Worm (Caenorhabditis elegans) whole organism, L2 larva: ENCODE data around the gene W03A5.2.

Source experiments
- F13H6.1 ChIP-seq: sonication (generic microtip); optimal IDR thresholded peaks from 2 replicates; lab custom pipeline; 2016; ENCODE audit warnings: missing genetic modification characterization, missing compliant biosample characterization
- Y55F3AM.14 ChIP-seq: fragments of 200-800 bp; sonication (Bioruptor generic); optimal IDR thresholded peaks from 2 replicates; lab custom pipeline; 2018; ENCODE audit warnings: mild to moderate bottlenecking, missing genetic modification characterization, missing compliant biosample characterization
- ZK546.5 ChIP-seq: sonication (generic microtip); optimal IDR thresholded peaks from 2 replicates; lab custom pipeline; 2017; ENCODE audit warnings: missing biosample characterization, missing genetic modification characterization
- aly-2 ChIP-seq: fragments of 150-350 bp; optimal IDR thresholded peaks from 2 replicates; lab custom pipeline; 2014; ENCODE audit warnings: missing biosample characterization, missing genetic modification characterization
- ama-1 ChIP-seq: fragments of 150-350 bp; optimal IDR thresholded peaks from 2 replicates; lab custom pipeline; 2018; ENCODE audit warnings: inconsistent platforms
- blmp-1 ChIP-seq: sonication (generic microtip); optimal IDR thresholded peaks from 2 replicates; lab custom pipeline; 2017; ENCODE audit warnings: missing genetic modification characterization, mild to moderate bottlenecking, missing compliant biosample characterization, antibody characterized with exemption, moderate library complexity; ENCODE audit not compliant: insufficient read depth
- ceh-16 ChIP-seq: fragments of 150-350 bp; optimal IDR thresholded peaks from 2 replicates; lab custom pipeline; 2014; ENCODE audit warnings: missing biosample characterization, missing genetic modification characterization
- ceh-82 ChIP-seq: fragments of 150-350 bp; optimal IDR thresholded peaks from 2 replicates; lab custom pipeline; 2014; ENCODE audit warnings: missing biosample characterization, missing genetic modification characterization
- crh-2 ChIP-seq: sonication (generic microtip); optimal IDR thresholded peaks from 2 replicates; lab custom pipeline; 2017; ENCODE audit warnings: missing biosample characterization, missing genetic modification characterization
- dmd-4 ChIP-seq: sonication (generic microtip); optimal IDR thresholded peaks from 2 replicates; lab custom pipeline; 2017; ENCODE audit warnings: missing biosample characterization, missing genetic modification characterization
- egl-27 ChIP-seq: sonication (generic microtip); optimal IDR thresholded peaks from 3 replicates; lab custom pipeline; 2017; ENCODE audit warnings: missing biosample characterization, missing genetic modification reagents, missing genetic modification characterization
- elt-1 ChIP-seq: fragments of 150-350 bp; optimal IDR thresholded peaks from 2 replicates; lab custom pipeline; 2014; ENCODE audit warnings: missing biosample characterization, missing genetic modification characterization
- elt-3 ChIP-seq: sonication (generic microtip); optimal IDR thresholded peaks from 2 replicates; lab custom pipeline; 2017; ENCODE audit warnings: missing biosample characterization, missing genetic modification characterization
- fos-1 ChIP-seq: fragments of 150-350 bp; optimal IDR thresholded peaks from 2 replicates; lab custom pipeline; 2014; ENCODE audit warnings: missing biosample characterization, missing genetic modification characterization
- gmeb-1 ChIP-seq: fragments of 150-350 bp; optimal IDR thresholded peaks from 2 replicates; lab custom pipeline; 2014; ENCODE audit warnings: missing biosample characterization, missing genetic modification characterization
- lin-11 ChIP-seq: fragments of 150-350 bp; sonication (generic microtip); optimal IDR thresholded peaks from 2 replicates; lab custom pipeline; 2014; ENCODE audit warnings: missing biosample characterization, missing genetic modification characterization, inconsistent platforms, mixed read lengths
- lin-13 ChIP-seq: fragments of 150-350 bp; optimal IDR thresholded peaks from 2 replicates; lab custom pipeline; 2014; ENCODE audit warnings: missing biosample characterization, missing genetic modification reagents, missing genetic modification characterization
- lsy-2 ChIP-seq, 2 experiments: fragments of 150-350 bp in 1 of 2; sonication (generic microtip) in 1 of 2; optimal IDR thresholded peaks; 2 replicates each; lab custom pipeline; 2014 to 2017; ENCODE audit warnings: missing biosample characterization in 2 of 2, missing genetic modification characterization in 2 of 2
- mab-5 ChIP-seq: fragments of 150-350 bp; optimal IDR thresholded peaks from 2 replicates; lab custom pipeline; 2014; ENCODE audit warnings: missing biosample characterization, missing genetic modification characterization
- mdl-1 ChIP-seq, 2 experiments: fragments of 150-350 bp in 1 of 2; sonication (generic microtip) in 1 of 2; optimal IDR thresholded peaks; 2 replicates each; lab custom pipeline; 2017; ENCODE audit warnings: missing biosample characterization in 2 of 2, missing genetic modification characterization in 2 of 2
- nhr-10 ChIP-seq: sonication (generic microtip); optimal IDR thresholded peaks from 2 replicates; lab custom pipeline; 2017; ENCODE audit warnings: missing biosample characterization, missing genetic modification characterization
- nhr-12 ChIP-seq: fragments of 150-350 bp; optimal IDR thresholded peaks from 2 replicates; lab custom pipeline; 2014; ENCODE audit warnings: missing biosample characterization, missing genetic modification characterization
- nhr-129 ChIP-seq: fragments of 150-350 bp; optimal IDR thresholded peaks from 2 replicates; lab custom pipeline; 2014; ENCODE audit warnings: missing biosample characterization, missing genetic modification characterization
- nhr-21 ChIP-seq: fragments of 150-350 bp; optimal IDR thresholded peaks from 2 replicates; lab custom pipeline; 2014; ENCODE audit warnings: missing biosample characterization, missing genetic modification characterization
- nhr-23 ChIP-seq: fragments of 150-350 bp; optimal IDR thresholded peaks from 2 replicates; lab custom pipeline; 2014; ENCODE audit warnings: missing biosample characterization, missing genetic modification reagents, missing genetic modification characterization
- nhr-237 ChIP-seq: fragments of 150-350 bp; optimal IDR thresholded peaks from 2 replicates; lab custom pipeline; 2014; ENCODE audit warnings: missing biosample characterization, missing genetic modification characterization
- nhr-25 ChIP-seq: fragments of 150-350 bp; sonication (generic microtip); optimal IDR thresholded peaks from 3 replicates; lab custom pipeline; 2014; ENCODE audit warnings: missing biosample characterization, missing genetic modification characterization
- nhr-6 ChIP-seq: fragments of 150-350 bp; optimal IDR thresholded peaks from 2 replicates; lab custom pipeline; 2014; ENCODE audit warnings: missing biosample characterization, missing genetic modification characterization
- peb-1 ChIP-seq: fragments of 150-350 bp; optimal IDR thresholded peaks from 2 replicates; lab custom pipeline; 2014; ENCODE audit warnings: missing biosample characterization, missing genetic modification characterization
- sem-4 ChIP-seq: fragments of 150-350 bp; optimal IDR thresholded peaks from 2 replicates; lab custom pipeline; 2014; ENCODE audit warnings: missing biosample characterization, missing genetic modification reagents, missing genetic modification characterization
- skn-1 ChIP-seq: sonication (generic microtip); optimal IDR thresholded peaks from 2 replicates; lab custom pipeline; 2017; ENCODE audit warnings: missing biosample characterization, missing genetic modification characterization
- sma-3 ChIP-seq: sonication (generic microtip); optimal IDR thresholded peaks from 2 replicates; lab custom pipeline; 2016; ENCODE audit warnings: missing genetic modification reagents, missing genetic modification characterization, missing compliant biosample characterization
- sma-9 ChIP-seq, 2 experiments: fragments of 150-350 bp in 1 of 2; sonication (generic microtip) in 1 of 2; optimal IDR thresholded peaks; 2 replicates each; lab custom pipeline; 2014 to 2016; ENCODE audit warnings: missing genetic modification characterization in 2 of 2, mild to moderate bottlenecking in 1 of 2, missing biosample characterization in 1 of 2, missing compliant biosample characterization in 1 of 2, missing genetic modification reagents in 1 of 2, moderate library complexity in 1 of 2
- snpc-4 ChIP-seq: fragments of 150-350 bp; optimal IDR thresholded peaks from 2 replicates; lab custom pipeline; 2014; ENCODE audit warnings: missing biosample characterization, missing genetic modification characterization
- unc-39 ChIP-seq: fragments of 150-350 bp; optimal IDR thresholded peaks from 2 replicates; lab custom pipeline; 2014; ENCODE audit warnings: missing biosample characterization, missing genetic modification characterization
- unc-62 ChIP-seq: fragments of 150-350 bp; optimal IDR thresholded peaks from 2 replicates; lab custom pipeline; 2014; ENCODE audit warnings: missing biosample characterization, missing genetic modification reagents, missing genetic modification characterization
- zag-1 ChIP-seq: fragments of 150-350 bp; optimal IDR thresholded peaks from 2 replicates; lab custom pipeline; 2014; ENCODE audit warnings: missing biosample characterization, missing genetic modification characterization
- ztf-1 ChIP-seq: fragments of 200-800 bp; sonication (Bioruptor generic); conservative IDR thresholded peaks from 2 replicates; pipeline ENCODE4 v1.3.6; 2022; ENCODE audit warnings: missing genetic modification characterization, missing compliant biosample characterization
- ztf-11 ChIP-seq: sonication (generic microtip); optimal IDR thresholded peaks from 2 replicates; lab custom pipeline; 2017; ENCODE audit warnings: missing biosample characterization, missing genetic modification characterization

Gene W03A5.2

ce11 chrIII:5388113-5388512, 17.7 kb upstream of the W03A5.2 start:
- TF ChIP-seq aly-2 (tag; lab: Kevin White, UChicago), result no peak
- no peak for TF ChIP-seq unc-62 (GFP tag; lab: Kevin White, UChicago)
- no peak for TF ChIP-seq sem-4
- no peak for TF ChIP-seq lin-13 (GFP tag; lab: Kevin White, UChicago)
- TF ChIP-seq nhr-25 (tag; lab: Kevin White, UChicago), result no peak
- TF ChIP-seq nhr-10 (tag; lab: Kevin White, UChicago), result no peak
- no peak for TF ChIP-seq fos-1
- TF ChIP-seq nhr-6 (tag; lab: Kevin White, UChicago), result no peak

- TF ChIP-seq aly-2 (tag; lab: Kevin White, UChicago) (no peak), elt-1 (tag; lab: Kevin White, UChicago) (no peak), crh-2 (no peak), lin-11 (tag; lab: Kevin White, UChicago) (no peak), Y55F3AM.14 (no peak), nhr-129 (tag; lab: Kevin White, UChicago) (no peak), egl-27 (tag; lab: Kevin White, UChicago) (no peak), ama-1 (no peak), ZK546.5 (tag; lab: Kevin White, UChicago) (no peak), snpc-4 (tag; lab: Kevin White, UChicago) (no peak), skn-1 (no peak), nhr-6 (tag; lab: Kevin White, UChicago) (no peak), F13H6.1 (tag; lab: Kevin White, UChicago) (no peak), gmeb-1 (no peak), dmd-4 (no peak), ztf-11 (tag; lab: Kevin White, UChicago) (no peak), zag-1 (tag; lab: Kevin White, UChicago) (no peak), nhr-12 (tag; lab: Kevin White, UChicago) (no peak), sma-9 (GFP tag; optimal IDR thresholded peaks at IDR 0.05; lab: Kevin White, UChicago) (no peak), sma-9 (tag; optimal IDR thresholded peaks at IDR 0.05; lab: Kevin White, UChicago) (no peak), unc-39 (no peak)
Measured at ce11 chrIII:5389365-5389764, 16.5 kb upstream of the W03A5.2 start.

- TF ChIP-seq nhr-129 (tag; lab: Kevin White, UChicago) (no peak), sem-4 (no peak), ama-1 (no peak), nhr-6 (tag; lab: Kevin White, UChicago) (no peak), nhr-25 (tag; lab: Kevin White, UChicago) (no peak), ztf-1 (GFP tag; lab: Robert Waterston, UW) (no peak), aly-2 (tag; lab: Kevin White, UChicago) (no peak), unc-62 (GFP tag; lab: Kevin White, UChicago) (no peak), ztf-11 (tag; lab: Kevin White, UChicago) (no peak), nhr-237 (tag; lab: Kevin White, UChicago) (no peak), skn-1 (no peak), mdl-1 (tag; optimal IDR thresholded peaks at IDR 0.05; lab: Kevin White, UChicago) (no peak), mab-5 (tag; lab: Kevin White, UChicago) (no peak), Y55F3AM.14 (no peak), ceh-82 (tag; lab: Kevin White, UChicago) (no peak), ceh-16 (tag; lab: Kevin White, UChicago) (no peak), ZK546.5 (tag; lab: Kevin White, UChicago) (no peak), sma-9 (GFP tag; optimal IDR thresholded peaks at IDR 0.05; lab: Kevin White, UChicago) (no peak), sma-9 (tag; optimal IDR thresholded peaks at IDR 0.05; lab: Kevin White, UChicago) (no peak), zag-1 (tag; lab: Kevin White, UChicago) (no peak), elt-3 (tag; lab: Kevin White, UChicago) (no peak)
- TF ChIP-seq, all 48 proteins: peak for 0
Measured at ce11 chrIII:5395746-5396145, 10.1 kb upstream of the W03A5.2 start.

ce11 chrIII:5402419-5402818, 3.4 kb upstream of the W03A5.2 start:
- TF ChIP-seq skn-1, result no peak
- TF ChIP-seq nhr-23 (tag; lab: Kevin White, UChicago), result no peak
- TF ChIP-seq, all 48 proteins: peak for 0

- TF ChIP-seq blmp-1 (tag; lab: Kevin White, UChicago) (no peak), fos-1 (no peak), unc-62 (GFP tag; lab: Kevin White, UChicago) (no peak), snpc-4 (tag; lab: Kevin White, UChicago) (no peak), sma-3 (GFP tag; lab: Kevin White, UChicago) (no peak), peb-1 (tag; lab: Kevin White, UChicago) (no peak), nhr-21 (tag; lab: Kevin White, UChicago) (no peak), nhr-25 (tag; lab: Kevin White, UChicago) (no peak), zag-1 (tag; lab: Kevin White, UChicago) (no peak), sem-4 (no peak), lsy-2 (tag; optimal IDR thresholded peaks at IDR 0.05; lab: Kevin White, UChicago) (no peak)
Measured at ce11 chrIII:5404998-5405397, 836 bp upstream of the W03A5.2 start.
